Worm (Caenorhabditis elegans) whole organism, L4 larva: Measurements from ENCODE around the gene spcs-2.
A peak's percentile ranks its signal among the peaks of the same experiment; 100 is the strongest.

ENCODE experiments used
- F10B5.3 ChIP-seq: sonication (generic microtip); optimal IDR thresholded peaks from 2 replicates; lab custom pipeline; 2016; ENCODE audit warnings: mild to moderate bottlenecking, missing genetic modification characterization, missing compliant biosample characterization
- F26F4.8 ChIP-seq: fragments of 200-800 bp; sonication (Bioruptor generic); conservative IDR thresholded peaks from 2 replicates; pipeline ENCODE4 v1.3.6; 2022; ENCODE audit warnings: missing genetic modification characterization, missing compliant biosample characterization
- F37D6.2 ChIP-seq: sonication (generic microtip); optimal IDR thresholded peaks from 2 replicates; lab custom pipeline; 2016; ENCODE audit warnings: mild to moderate bottlenecking, missing genetic modification characterization, missing compliant biosample characterization
- F44E2.7 ChIP-seq: fragments of 200-800 bp; sonication (Bioruptor generic); IDR thresholded peaks from 2 replicates; pipeline ENCODE4 v2.1.2; 2022; ENCODE audit warnings: missing genetic modification characterization, missing compliant biosample characterization
- R02D3.7 ChIP-seq: fragments of 150-350 bp; sonication (generic microtip); optimal IDR thresholded peaks from 3 replicates; lab custom pipeline; 2014; ENCODE audit warnings: missing biosample characterization, missing genetic modification characterization
- Y105C5A.15 ChIP-seq: fragments of 200-800 bp; sonication (Bioruptor generic); IDR thresholded peaks from 2 replicates; pipeline ENCODE4 v1.3.6; 2022; ENCODE audit warnings: missing genetic modification characterization, missing compliant biosample characterization
- ces-1 ChIP-seq: fragments of 150-350 bp; sonication (generic microtip); optimal IDR thresholded peaks from 4 replicates; lab custom pipeline; 2014; ENCODE audit warnings: missing biosample characterization, missing genetic modification reagents, missing genetic modification characterization
- ctbp-1 ChIP-seq: fragments of 200-800 bp; sonication (Bioruptor generic); IDR thresholded peaks from 2 replicates; pipeline ENCODE4 v1.3.6; 2022; ENCODE audit warnings: missing genetic modification reagents, missing genetic modification characterization, missing compliant biosample characterization
- daf-12 ChIP-seq: fragments of 150-350 bp; optimal IDR thresholded peaks from 2 replicates; lab custom pipeline; 2014; ENCODE audit warnings: missing biosample characterization, missing genetic modification reagents, missing genetic modification characterization
- daf-16 ChIP-seq, 3 experiments: sonication (generic microtip); optimal IDR thresholded peaks; 2 replicates each; lab custom pipeline; 2016 to 2017; ENCODE audit warnings: missing genetic modification characterization in 3 of 3, missing genetic modification reagents in 3 of 3, mild to moderate bottlenecking in 2 of 3, missing compliant biosample characterization in 2 of 3, missing biosample characterization in 1 of 3, moderate library complexity in 1 of 3
- daf-19 ChIP-seq: fragments of 200-800 bp; sonication (Bioruptor generic); conservative IDR thresholded peaks from 2 replicates; pipeline ENCODE4 v1.3.6; 2022; ENCODE audit warnings: missing genetic modification characterization, missing compliant biosample characterization
- dmd-6 ChIP-seq: fragments of 200-800 bp; sonication (Bioruptor generic); IDR thresholded peaks from 2 replicates; pipeline ENCODE4 v1.3.6; 2022; ENCODE audit warnings: missing genetic modification reagents, missing genetic modification characterization, missing compliant biosample characterization
- duxl-1 ChIP-seq: sonication (generic microtip); optimal IDR thresholded peaks from 2 replicates; lab custom pipeline; 2016; ENCODE audit warnings: mild to moderate bottlenecking, missing genetic modification characterization, moderate library complexity, missing compliant biosample characterization; ENCODE audit not compliant: poor library complexity
- dve-1 ChIP-seq: sonication (generic microtip); optimal IDR thresholded peaks from 2 replicates; lab custom pipeline; 2017; ENCODE audit warnings: antibody characterized with exemption, mild to moderate bottlenecking, missing genetic modification characterization, missing compliant biosample characterization; ENCODE audit not compliant: insufficient read depth
- egl-27 ChIP-seq: sonication (generic microtip); optimal IDR thresholded peaks from 3 replicates; lab custom pipeline; 2017; ENCODE audit warnings: missing biosample characterization, missing genetic modification reagents, missing genetic modification characterization
- hlh-30 ChIP-seq: sonication (generic microtip); optimal IDR thresholded peaks from 2 replicates; lab custom pipeline; 2017; ENCODE audit warnings: antibody characterized with exemption, mild to moderate bottlenecking, missing genetic modification characterization, missing compliant biosample characterization; ENCODE audit not compliant: insufficient read depth
- lim-7 ChIP-seq: fragments of 200-800 bp; sonication (Bioruptor generic); IDR thresholded peaks from 2 replicates; pipeline ENCODE4 v1.3.6; 2022; ENCODE audit warnings: missing genetic modification characterization, missing compliant biosample characterization
- lin-15B ChIP-seq: fragments of 150-350 bp; sonication (generic microtip); optimal IDR thresholded peaks from 3 replicates; lab custom pipeline; 2014; ENCODE audit warnings: missing biosample characterization, missing genetic modification characterization
- lin-39 ChIP-seq: fragments of 150-350 bp; optimal IDR thresholded peaks from 2 replicates; lab custom pipeline; 2014; ENCODE audit warnings: missing biosample characterization, missing genetic modification reagents, missing genetic modification characterization
- lir-3 ChIP-seq: sonication (generic microtip); optimal IDR thresholded peaks from 2 replicates; lab custom pipeline; 2016; ENCODE audit warnings: mild to moderate bottlenecking, missing genetic modification characterization, missing compliant biosample characterization
- lsy-2 ChIP-seq, 2 experiments: fragments of 150-350 bp in 1 of 2; sonication (generic microtip) in 1 of 2; optimal IDR thresholded peaks; 2 replicates each; lab custom pipeline; 2014 to 2017; ENCODE audit warnings: missing biosample characterization in 2 of 2, missing genetic modification characterization in 2 of 2
- mep-1 ChIP-seq: fragments of 150-350 bp; sonication (generic microtip); optimal IDR thresholded peaks from 3 replicates; lab custom pipeline; 2014; ENCODE audit warnings: missing biosample characterization, missing genetic modification characterization
- mes-2 ChIP-seq: sonication (generic microtip); optimal IDR thresholded peaks from 2 replicates; lab custom pipeline; 2016; ENCODE audit warnings: missing genotype, mild to moderate bottlenecking, missing genetic modification characterization, missing compliant biosample characterization; ENCODE audit not compliant: poor library complexity, severe bottlenecking
- mxl-3 ChIP-seq: fragments of 200-800 bp; sonication (Bioruptor generic); optimal IDR thresholded peaks from 2 replicates; lab custom pipeline; 2018; ENCODE audit warnings: mild to moderate bottlenecking, missing genetic modification characterization, missing compliant biosample characterization
- nhr-10 ChIP-seq: fragments of 150-350 bp; optimal IDR thresholded peaks from 2 replicates; lab custom pipeline; 2014; ENCODE audit warnings: missing biosample characterization, missing genetic modification characterization
- nhr-102 ChIP-seq: sonication (generic microtip); optimal IDR thresholded peaks from 2 replicates; lab custom pipeline; 2016; ENCODE audit warnings: mild to moderate bottlenecking, missing genetic modification characterization, moderate library complexity, missing compliant biosample characterization
- nhr-11 ChIP-seq: fragments of 150-350 bp; optimal IDR thresholded peaks from 2 replicates; lab custom pipeline; 2014; ENCODE audit warnings: missing biosample characterization, missing genetic modification characterization
- nhr-111 ChIP-seq: fragments of 200-800 bp; sonication (Bioruptor generic); optimal IDR thresholded peaks from 2 replicates; lab custom pipeline; 2018; ENCODE audit warnings: mild to moderate bottlenecking, missing genetic modification characterization, missing compliant biosample characterization
- nhr-28 ChIP-seq: fragments of 150-350 bp; optimal IDR thresholded peaks from 2 replicates; lab custom pipeline; 2014; ENCODE audit warnings: missing biosample characterization, missing genetic modification characterization
- nhr-42 ChIP-seq: fragments of 200-800 bp; sonication (Bioruptor generic); IDR thresholded peaks from 2 replicates; pipeline ENCODE4 v1.3.6; 2022; ENCODE audit warnings: missing genetic modification characterization, missing compliant biosample characterization
- pha-4 ChIP-seq, 2 experiments: fragments of 150-350 bp in 1 of 2; fragments of 200-800 bp in 1 of 2; sonication (Bioruptor generic) in 1 of 2; IDR thresholded peaks in 1 of 2; optimal IDR thresholded peaks in 1 of 2; 2 replicates each; pipeline versions ENCODE4 v1.3.6 to Lab custom; 2014 to 2022; ENCODE audit warnings: missing genetic modification characterization in 2 of 2, missing genetic modification reagents in 2 of 2, missing biosample characterization in 1 of 2, missing compliant biosample characterization in 1 of 2
- pqm-1 ChIP-seq: sonication (generic microtip); optimal IDR thresholded peaks from 2 replicates; lab custom pipeline; 2017; ENCODE audit warnings: missing biosample characterization, missing genetic modification characterization
- sdz-12 ChIP-seq: fragments of 200-800 bp; sonication (Bioruptor generic); optimal IDR thresholded peaks from 2 replicates; lab custom pipeline; 2018; ENCODE audit warnings: mild to moderate bottlenecking, missing genetic modification characterization, missing compliant biosample characterization
- set-16 ChIP-seq: fragments of 200-800 bp; sonication (Bioruptor generic); IDR thresholded peaks from 2 replicates; pipeline ENCODE4 v1.3.6; 2022; ENCODE audit warnings: missing genetic modification reagents, missing genetic modification characterization, missing compliant biosample characterization
- snpc-1.2 ChIP-seq: fragments of 200-800 bp; sonication (Bioruptor generic); IDR thresholded peaks from 2 replicates; pipeline ENCODE4 v1.3.6; 2022; ENCODE audit warnings: missing genetic modification reagents, missing genetic modification characterization, missing compliant biosample characterization
- spr-3 ChIP-seq: fragments of 200-800 bp; sonication (Bioruptor generic); optimal IDR thresholded peaks from 2 replicates; lab custom pipeline; 2018; ENCODE audit warnings: mild to moderate bottlenecking, missing genetic modification characterization, missing compliant biosample characterization
- tag-97 ChIP-seq: fragments of 200-800 bp; sonication (Bioruptor generic); IDR thresholded peaks from 2 replicates; pipeline ENCODE4 v1.3.6; 2022; ENCODE audit warnings: missing genetic modification characterization, missing compliant biosample characterization
- tra-1 ChIP-seq: fragments of 200-800 bp; sonication (Bioruptor generic); IDR thresholded peaks from 2 replicates; pipeline ENCODE4 v1.3.6; 2022; ENCODE audit warnings: missing genetic modification reagents, missing genetic modification characterization, missing compliant biosample characterization
- unc-130 ChIP-seq: sonication (generic microtip); optimal IDR thresholded peaks from 2 replicates; lab custom pipeline; 2016; ENCODE audit warnings: missing genetic modification reagents, missing genetic modification characterization, missing compliant biosample characterization
- unc-62 ChIP-seq, 3 experiments: fragments of 150-350 bp in 1 of 3; sonication (generic microtip); optimal IDR thresholded peaks in 2 of 3; peaks in 1 of 3; 1 replicate in 1 of 3; 2 replicates in 2 of 3; lab custom pipeline; 2014 to 2017; ENCODE audit warnings: missing biosample characterization in 3 of 3, missing genetic modification characterization in 3 of 3, missing genetic modification reagents in 3 of 3, missing genotype in 1 of 3
- ztf-11 ChIP-seq: fragments of 150-350 bp; optimal IDR thresholded peaks from 2 replicates; lab custom pipeline; 2014; ENCODE audit warnings: missing biosample characterization, missing genetic modification characterization

spcs-2 gene

DNA sequence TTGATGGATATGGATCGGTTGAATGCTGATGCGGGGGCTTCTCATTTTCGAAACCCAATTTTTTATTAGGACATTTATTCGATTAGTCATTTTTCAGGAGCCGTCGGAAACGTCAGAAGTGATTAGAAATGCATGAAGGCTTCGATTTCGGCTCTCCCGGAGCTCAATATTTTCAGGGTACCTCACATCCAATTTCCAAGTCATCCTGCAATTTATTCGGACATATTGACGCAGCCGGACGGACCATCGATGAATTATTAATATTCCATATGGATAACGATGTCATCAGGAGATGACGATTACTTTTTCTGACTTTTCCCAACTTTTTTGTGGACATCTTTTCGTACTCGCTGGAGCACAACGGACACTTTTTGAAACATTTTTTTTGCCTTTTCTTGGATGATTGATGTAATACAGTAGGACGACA lies 31.8 kb downstream of the spcs-2 start (continued):
- peak in 1 of 2 experiments; percentile 68 for TF ChIP-seq lsy-2 (tag; optimal IDR thresholded peaks at IDR 0.05; lab: Kevin White, UChicago)
- no peak for TF ChIP-seq daf-12 (tag; lab: Kevin White, UChicago)
- TF ChIP-seq nhr-28 (tag; lab: Kevin White, UChicago), result no peak
- peak; percentile 53; the same call in 1 of the 2 replicates for TF ChIP-seq pha-4 (GFP tag; IDR thresholded peaks at IDR 0.05; lab: Robert Waterston, UW)
- TF ChIP-seq pha-4 (tag; optimal IDR thresholded peaks at IDR 0.05; lab: Kevin White, UChicago), result no peak
- TF ChIP-seq ztf-11 (tag; lab: Kevin White, UChicago), result no peak
- TF ChIP-seq F26F4.8 (GFP tag; lab: Robert Waterston, UW), result no peak
- peak; percentile 1 for TF ChIP-seq mes-2 (tag; lab: Kevin White, UChicago)
- no peak for TF ChIP-seq lin-39 (tag; lab: Kevin White, UChicago)
- no peak for TF ChIP-seq tra-1 (GFP tag; lab: Robert Waterston, UW)

DNA sequence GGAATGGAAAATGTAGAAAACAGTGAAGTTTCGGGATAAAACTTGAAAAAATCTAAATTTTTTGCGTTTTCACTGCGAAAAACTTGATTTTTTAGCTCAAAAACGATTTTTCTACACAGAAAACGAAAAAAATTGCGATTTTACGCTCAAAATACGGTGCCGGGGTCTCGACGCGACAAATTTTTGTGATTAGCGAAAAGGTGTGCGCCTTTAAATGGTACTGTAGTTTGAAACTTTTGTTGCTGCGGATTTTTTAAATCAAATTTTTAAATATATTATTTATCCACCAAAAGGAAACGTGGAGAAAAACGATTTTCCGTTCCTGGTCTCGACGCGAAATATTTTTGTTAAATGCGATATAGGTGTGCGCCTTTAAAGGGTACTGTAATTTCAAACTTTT lies 32.4 kb downstream of the spcs-2 start:
- TF ChIP-seq tag-97, result no peak
- no peak for TF ChIP-seq lir-3 (tag; lab: Kevin White, UChicago)
- TF ChIP-seq nhr-111 (GFP tag; lab: Kevin White, UChicago), result no peak
- no peak for TF ChIP-seq pha-4 (GFP tag; IDR thresholded peaks at IDR 0.05; lab: Robert Waterston, UW)
- TF ChIP-seq pha-4 (tag; optimal IDR thresholded peaks at IDR 0.05; lab: Kevin White, UChicago), result no peak
- TF ChIP-seq dmd-6 (GFP tag; lab: Robert Waterston, UW), result no peak
- no peak for TF ChIP-seq hlh-30 (tag; lab: Kevin White, UChicago)
- no peak for TF ChIP-seq F10B5.3 (tag; lab: Kevin White, UChicago)
- TF ChIP-seq daf-19 (GFP tag; lab: Robert Waterston, UW), result no peak
- TF ChIP-seq spr-3 (GFP tag; lab: Kevin White, UChicago), result no peak
- no peak for TF ChIP-seq Y105C5A.15 (GFP tag; lab: Robert Waterston, UW)
- TF ChIP-seq R02D3.7 (tag; lab: Kevin White, UChicago), result no peak

DNA sequence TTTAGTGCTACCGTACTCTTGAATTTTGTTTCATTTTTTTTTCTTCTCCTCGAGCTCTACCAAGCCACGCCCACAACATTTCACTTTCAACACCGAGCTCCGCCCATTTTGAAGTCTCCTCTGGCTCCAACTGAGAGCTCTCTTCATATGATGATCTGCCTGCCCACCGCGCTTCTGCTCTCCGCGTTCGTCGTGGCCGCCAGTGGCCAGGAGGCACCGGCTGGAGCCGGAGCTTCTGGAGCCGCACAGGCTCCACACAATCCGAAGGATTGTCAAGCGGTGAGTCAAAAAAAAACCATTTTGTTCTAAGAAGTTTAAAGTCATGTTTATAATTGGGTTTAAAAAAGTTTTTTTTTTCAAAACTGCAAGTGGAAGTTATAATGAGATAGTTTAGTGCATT lies 35.5 kb downstream of the spcs-2 start, which contains the start of gene flp-14:
Gene flp-14, plus strand, starts transcription at position 146 of the 400 bp plus-strand sequence.
- no peak for TF ChIP-seq nhr-28 (tag; lab: Kevin White, UChicago)
- no peak for TF ChIP-seq mxl-3 (GFP tag; lab: Kevin White, UChicago)
- no peak for TF ChIP-seq lin-15B
- no peak for TF ChIP-seq F44E2.7 (GFP tag; lab: Robert Waterston, UW)
- no peak for TF ChIP-seq lir-3 (tag; lab: Kevin White, UChicago)
- TF ChIP-seq nhr-10 (tag; lab: Kevin White, UChicago), result no peak
- TF ChIP-seq duxl-1 (tag; lab: Kevin White, UChicago), result no peak
- no peak for TF ChIP-seq F37D6.2
- TF ChIP-seq set-16 (GFP tag; lab: Robert Waterston, UW), result peak; percentile 92
- TF ChIP-seq unc-62 (GFP tag; optimal IDR thresholded peaks at IDR 0.05 in 1 of 2; lab: Kevin White, UChicago), result peak in 1 of 2 experiments; percentile 61
- no peak for TF ChIP-seq unc-62 (tag; optimal IDR thresholded peaks at IDR 0.05; lab: Kevin White, UChicago)

DNA sequence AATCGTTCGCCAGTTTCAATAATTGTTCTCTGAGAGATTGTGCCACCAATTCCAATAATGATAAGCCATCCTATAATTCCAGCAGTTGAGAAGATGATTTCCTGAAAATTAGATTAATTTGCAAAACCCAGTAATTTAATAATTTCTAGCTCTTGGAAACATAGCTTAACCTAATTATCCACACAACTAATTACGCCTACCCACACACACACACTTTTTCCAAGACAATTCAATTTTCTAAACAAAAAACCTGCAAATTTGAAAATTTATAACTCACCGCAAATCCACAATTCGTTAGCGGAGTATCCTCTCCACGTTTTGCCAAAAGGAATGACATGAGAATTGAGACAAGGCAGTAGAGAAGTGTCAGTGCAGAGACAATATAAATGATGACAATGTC lies 41.6 kb downstream of the spcs-2 start:
- TF ChIP-seq ces-1 (peak; percentile 18), nhr-102 (tag; lab: Kevin White, UChicago) (no peak)
- TF ChIP-seq, all 104 proteins: peak for 1

DNA sequence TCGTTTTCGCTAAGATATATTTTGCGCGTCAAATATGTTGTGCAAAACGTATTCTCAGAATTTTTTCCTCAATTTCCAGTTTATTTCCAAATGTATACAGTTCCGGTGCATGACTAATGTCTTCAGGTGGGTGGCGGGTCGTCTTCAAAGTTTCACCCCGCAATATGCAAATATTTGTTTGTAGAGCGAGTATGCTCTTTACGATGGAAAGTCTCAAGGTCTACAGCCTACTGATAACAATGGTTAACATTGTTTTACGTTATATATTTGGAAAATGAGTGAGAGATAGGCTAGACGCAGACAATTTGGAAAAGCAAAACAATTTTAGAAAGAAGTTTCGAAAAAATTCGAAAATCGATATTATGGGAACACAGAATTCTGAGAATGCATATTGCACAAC lies 43.0 kb downstream of the spcs-2 start:
- TF ChIP-seq egl-27 (tag; lab: Kevin White, UChicago) (no peak), ctbp-1 (GFP tag; lab: Robert Waterston, UW) (no peak), nhr-42 (no peak), unc-130 (no peak), lim-7 (GFP tag; lab: Robert Waterston, UW) (no peak), mep-1 (tag; lab: Kevin White, UChicago) (peak; percentile 40), lin-15B (no peak), lsy-2 (tag; optimal IDR thresholded peaks at IDR 0.05; lab: Kevin White, UChicago) (peak in 1 of 2 experiments; percentile 19), sdz-12 (GFP tag; lab: Kevin White, UChicago) (no peak), snpc-1.2 (GFP tag; lab: Robert Waterston, UW) (no peak), nhr-11 (tag; lab: Kevin White, UChicago) (no peak), mes-2 (tag; lab: Kevin White, UChicago) (peak; percentile 32), pqm-1 (tag; lab: Kevin White, UChicago) (peak; percentile 30), dve-1 (tag; lab: Kevin White, UChicago) (peak; percentile 42), daf-16 (GFP tag; optimal IDR thresholded peaks at IDR 0.05; lab: Kevin White, UChicago) (no peak), daf-16 (tag; optimal IDR thresholded peaks at IDR 0.05; lab: Kevin White, UChicago) (peak; percentile 62)
